Worm (Caenorhabditis elegans): ENCODE data around the gene apc-17.

Gene apc-17

ce11 chrII:11150976-11151375, 43.0 kb downstream of the apc-17 start (continued):
- TF ChIP-seq rbr-2 (tag; optimal IDR thresholded peaks at IDR 0.05) (no peak), daf-16 (GFP tag; optimal IDR thresholded peaks at IDR 0.05) (peak in 1 of 2 experiments; percentile 22), daf-16 (tag; optimal IDR thresholded peaks at IDR 0.05) (peak; percentile 93), egl-27 (tag; optimal IDR thresholded peaks at IDR 0.05) (no peak), tag-97 (GFP tag; IDR thresholded peaks at IDR 0.05) (no peak), unc-39 (tag; optimal IDR thresholded peaks at IDR 0.05) (no peak), nhr-41 (GFP tag; IDR thresholded peaks at IDR 0.05) (no peak), gei-8 (GFP tag; optimal IDR thresholded peaks at IDR 0.05) (peak; percentile 49), nhr-77 (tag; optimal IDR thresholded peaks at IDR 0.05) (peak; percentile 69), mdl-1 (tag; optimal IDR thresholded peaks at IDR 0.05) (peak in 1 of 2 experiments; percentile 13), R02D3.7 (tag; optimal IDR thresholded peaks at IDR 0.05) (no peak), T26A8.4 (GFP tag; IDR thresholded peaks at IDR 0.05) (0 out of 2 replicates have a peak, but pooled peaks have one; percentile 49), T20F7.1 (GFP tag; optimal IDR thresholded peaks at IDR 0.05) (peak; percentile 21), zip-2 (tag; optimal IDR thresholded peaks at IDR 0.05) (no peak), php-3 (GFP tag; IDR thresholded peaks at IDR 0.05) (peak; percentile 49; the same call in 1 of the 2 replicates), mdt-29 (GFP tag; IDR thresholded peaks at IDR 0.05) (peak; percentile 87), F10B5.3 (tag; optimal IDR thresholded peaks at IDR 0.05) (no peak), daf-19 (GFP tag; conservative IDR thresholded peaks at IDR 0.05) (no peak), aly-2 (tag; optimal IDR thresholded peaks at IDR 0.05) (no peak), dve-1 (tag; optimal IDR thresholded peaks at IDR 0.05; ENCODE audit: insufficient read depth) (peak; percentile 93), hlh-30 (tag; optimal IDR thresholded peaks at IDR 0.05; ENCODE audit: insufficient read depth) (peak; percentile 81), daf-12 (tag; optimal IDR thresholded peaks at IDR 0.05) (no peak), nhr-76 (tag; optimal IDR thresholded peaks at IDR 0.05) (no peak), Y105C5A.15 (GFP tag; IDR thresholded peaks at IDR 0.05) (no peak), aha-1 (tag) (peak; percentile 81), snpc-4 (tag; optimal IDR thresholded peaks at IDR 0.05) (no peak), skn-1 (tag; optimal IDR thresholded peaks at IDR 0.05) (no peak), nhr-48 (tag; optimal IDR thresholded peaks at IDR 0.05) (peak; percentile 79)

ce11 chrII:11152495-11152894, 44.6 kb downstream of the apc-17 start, which contains the start of gene pqm-1:
Gene pqm-1, minus strand, starts transcription at chrII:11152595.
- no peak for TF ChIP-seq dmd-6 (GFP tag; IDR thresholded peaks at IDR 0.05)
- TF ChIP-seq aha-1 (tag) = peak; percentile 21

ce11 chrII:11153080-11153479, 45.2 kb downstream of the apc-17 start:
- no peak for TF ChIP-seq daf-8 (GFP tag; IDR thresholded peaks at IDR 0.05)
- TF ChIP-seq nhr-25 (tag; optimal IDR thresholded peaks at IDR 0.05; ENCODE audit: borderline replicate concordance, insufficient read depth) = no peak
- no peak for TF ChIP-seq fkh-10 (GFP tag; optimal IDR thresholded peaks at IDR 0.05)
- TF ChIP-seq daf-16 (GFP tag; optimal IDR thresholded peaks at IDR 0.05) = no peak
- peak; percentile 78 for TF ChIP-seq daf-16 (tag; optimal IDR thresholded peaks at IDR 0.05)
- TF ChIP-seq duxl-1 (tag; optimal IDR thresholded peaks at IDR 0.05; ENCODE audit: poor library complexity) = no peak
- TF ChIP-seq spr-3 (GFP tag; optimal IDR thresholded peaks at IDR 0.05) = no peak
- no peak for TF ChIP-seq mdl-1 (tag; optimal IDR thresholded peaks at IDR 0.05)
- no peak for TF ChIP-seq snpc-4 (tag; optimal IDR thresholded peaks at IDR 0.05)
- no peak for TF ChIP-seq zfp-2 (tag; optimal IDR thresholded peaks at IDR 0.05)
- no peak for TF ChIP-seq mxl-3 (GFP tag; optimal IDR thresholded peaks at IDR 0.05)
- TF ChIP-seq zfp-3 (GFP tag; conservative IDR thresholded peaks at IDR 0.05) = no peak
- no peak for TF ChIP-seq Y48G9A.11 (GFP tag; IDR thresholded peaks at IDR 0.05)
- TF ChIP-seq rbr-2 (tag; optimal IDR thresholded peaks at IDR 0.05) = no peak
- no peak for TF ChIP-seq attf-4 (tag; optimal IDR thresholded peaks at IDR 0.05)
- TF ChIP-seq pha-4 (GFP tag; IDR thresholded peaks at IDR 0.05) = no peak
- no peak for TF ChIP-seq pha-4 (tag; optimal IDR thresholded peaks at IDR 0.05)
- TF ChIP-seq unc-62 (GFP tag; optimal IDR thresholded peaks at IDR 0.05 in 1 of 2) = no peak
- TF ChIP-seq unc-62 (tag; optimal IDR thresholded peaks at IDR 0.05) = no peak
- no peak for TF ChIP-seq lin-15B (tag; optimal IDR thresholded peaks at IDR 0.05)
- peak; percentile 63 for TF ChIP-seq aha-1 (tag)
- peak; percentile 13 for TF ChIP-seq nhr-48 (tag; optimal IDR thresholded peaks at IDR 0.05)
- TF ChIP-seq unc-39 (tag; optimal IDR thresholded peaks at IDR 0.05) = no peak
- TF ChIP-seq nhr-102 (tag; optimal IDR thresholded peaks at IDR 0.05) = no peak
- no peak for TF ChIP-seq spr-1 (tag; optimal IDR thresholded peaks at IDR 0.05)
- no peak for TF ChIP-seq dpl-1 (GFP tag; optimal IDR thresholded peaks at IDR 0.05)
- TF ChIP-seq D1046.2 (GFP tag; IDR thresholded peaks at IDR 0.05) = no peak
- TF ChIP-seq zag-1 (tag; optimal IDR thresholded peaks at IDR 0.05) = no peak
- no peak for TF ChIP-seq skn-1 (tag; optimal IDR thresholded peaks at IDR 0.05)
- no peak for TF ChIP-seq mdt-29 (GFP tag; IDR thresholded peaks at IDR 0.05)

Measured in whole organism, L4 larva.